Worm (Caenorhabditis elegans) whole organism, early embryonic: Measurements from ENCODE around the gene sel-11.

Experiments
- B0310.2 ChIP-seq: sonication (generic microtip); optimal IDR thresholded peaks from 2 replicates; lab custom pipeline; 2016; ENCODE audit warnings: mild to moderate bottlenecking, missing genetic modification characterization, missing compliant biosample characterization
- F13C5.2 ChIP-seq: sonication (generic microtip); optimal IDR thresholded peaks from 2 replicates; lab custom pipeline; 2017; ENCODE audit warnings: mild to moderate bottlenecking, missing genetic modification characterization, inconsistent platforms, missing compliant biosample characterization
- aly-1 ChIP-seq: sonication (generic microtip); optimal IDR thresholded peaks from 2 replicates; lab custom pipeline; 2016; ENCODE audit warnings: missing genetic modification characterization, missing compliant biosample characterization
- ama-1 ChIP-seq: fragments of 150-350 bp; optimal IDR thresholded peaks from 2 replicates; lab custom pipeline; 2014
- ceh-13 ChIP-seq: fragments of 200-800 bp; sonication (Bioruptor generic); optimal IDR thresholded peaks from 2 replicates; lab custom pipeline; 2018; ENCODE audit warnings: mild to moderate bottlenecking, missing genetic modification characterization, missing compliant biosample characterization
- ceh-36 ChIP-seq: sonication (generic microtip); optimal IDR thresholded peaks from 2 replicates; lab custom pipeline; 2016; ENCODE audit warnings: missing genetic modification characterization, inconsistent platforms, missing compliant biosample characterization
- ets-7 ChIP-seq: sonication (generic microtip); optimal IDR thresholded peaks from 2 replicates; lab custom pipeline; 2016; ENCODE audit warnings: missing genotype, missing genetic modification characterization, missing compliant biosample characterization
- flt-1 ChIP-seq: fragments of 200-800 bp; sonication (Bioruptor generic); IDR thresholded peaks from 2 replicates; pipeline ENCODE4 v1.3.6; 2022; ENCODE audit warnings: missing genetic modification characterization, missing compliant biosample characterization
- hmbx-1 ChIP-seq: sonication (generic microtip); optimal IDR thresholded peaks from 2 replicates; lab custom pipeline; 2016; ENCODE audit warnings: mild to moderate bottlenecking, missing genetic modification characterization, missing compliant biosample characterization
- hmg-4 ChIP-seq: fragments of 200-800 bp; sonication (Bioruptor generic); optimal IDR thresholded peaks from 2 replicates; lab custom pipeline; 2018; ENCODE audit warnings: mild to moderate bottlenecking, missing genetic modification characterization, missing compliant biosample characterization
- hnd-1 ChIP-seq: sonication (generic microtip); optimal IDR thresholded peaks from 2 replicates; lab custom pipeline; 2016; ENCODE audit warnings: missing genetic modification characterization, missing compliant biosample characterization
- pes-1 ChIP-seq: fragments of 200-800 bp; sonication (Bioruptor generic); IDR thresholded peaks from 2 replicates; pipeline ENCODE4 v1.3.6; 2022; ENCODE audit warnings: missing genetic modification reagents, missing genetic modification characterization, missing compliant biosample characterization
- scrt-1 ChIP-seq: fragments of 200-800 bp; sonication (Bioruptor generic); IDR thresholded peaks from 2 replicates; pipeline ENCODE4 v1.3.6; 2022; ENCODE audit warnings: missing genetic modification characterization, missing compliant biosample characterization
- sea-1 ChIP-seq: fragments of 200-800 bp; sonication (Bioruptor generic); conservative IDR thresholded peaks from 2 replicates; pipeline ENCODE4 v1.3.6; 2022; ENCODE audit warnings: missing genetic modification characterization, missing compliant biosample characterization
- tbx-11 ChIP-seq: fragments of 200-800 bp; sonication (Bioruptor generic); IDR thresholded peaks from 2 replicates; pipeline ENCODE4 v1.3.6; 2022; ENCODE audit warnings: missing genetic modification characterization, missing compliant biosample characterization
- tbx-37 ChIP-seq: fragments of 200-800 bp; sonication (Bioruptor generic); conservative IDR thresholded peaks from 2 replicates; pipeline ENCODE4 v1.3.6; 2022; ENCODE audit warnings: missing genetic modification reagents, missing genetic modification characterization, missing compliant biosample characterization
- tra-4 ChIP-seq: sonication (generic microtip); optimal IDR thresholded peaks from 2 replicates; lab custom pipeline; 2017; ENCODE audit warnings: missing genetic modification characterization, missing compliant biosample characterization

sel-11 gene

DNA sequence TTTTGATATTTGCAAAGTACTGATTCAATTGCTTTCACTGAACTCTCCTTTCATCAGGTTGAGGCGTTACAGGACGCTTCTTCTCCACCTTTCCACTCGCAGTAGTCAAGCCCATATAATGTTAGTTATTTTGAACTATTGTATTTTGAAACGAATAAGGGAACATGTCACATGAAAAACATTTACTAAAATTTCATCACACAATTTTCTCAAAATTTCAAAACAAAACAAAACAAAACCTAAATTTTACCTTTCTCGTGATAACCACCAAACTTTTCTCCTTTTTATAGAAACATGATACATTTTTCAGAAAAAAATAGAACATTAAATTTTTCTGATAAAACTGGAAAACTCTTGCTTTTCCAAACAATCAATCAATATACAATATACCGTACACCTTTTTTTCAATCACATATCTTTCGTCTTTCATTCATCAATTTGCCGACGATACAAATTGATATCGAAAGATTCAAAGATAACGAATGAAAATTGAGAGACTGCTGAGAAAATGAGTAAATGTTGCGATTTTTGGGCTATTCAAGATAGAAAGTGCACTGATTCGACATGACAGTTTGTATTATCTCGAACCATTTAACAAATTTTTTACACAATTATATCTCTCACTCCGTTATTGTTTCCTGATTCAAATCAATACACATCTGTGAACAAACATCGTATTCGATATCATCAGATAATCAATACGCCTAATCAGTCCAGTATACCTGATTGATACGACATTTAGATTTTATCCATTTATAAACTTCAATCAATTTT, 34.1 kb downstream of the sel-11 start:
- TF ChIP-seq ama-1 (no peak), pes-1 (no peak)

DNA sequence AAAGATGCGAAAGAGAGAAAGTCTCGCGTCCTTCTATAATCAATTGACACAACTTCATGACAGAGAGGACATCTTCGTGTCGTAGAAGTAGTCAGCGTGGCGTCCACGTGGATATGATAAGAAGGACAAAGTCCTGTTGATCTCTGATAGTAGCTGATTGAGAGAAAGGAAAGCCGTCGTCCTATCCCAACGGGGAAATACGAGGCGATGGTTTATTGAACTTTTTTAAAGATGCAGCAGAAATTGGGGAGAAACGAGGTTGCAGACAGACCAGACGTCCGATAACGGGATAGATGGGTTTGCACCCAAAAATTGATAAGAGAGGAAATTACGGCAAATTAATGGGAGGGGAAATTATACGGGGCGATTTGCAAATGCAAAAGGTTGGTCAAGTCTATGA, 35.4 kb downstream of the sel-11 start:
- no peak for TF ChIP-seq ets-7 (tag; lab: Kevin White, UChicago)
- TF ChIP-seq hmbx-1 (tag; lab: Kevin White, UChicago) = no peak
- no peak for TF ChIP-seq ceh-13 (GFP tag; lab: Kevin White, UChicago)
- no peak for TF ChIP-seq F13C5.2 (tag; lab: Kevin White, UChicago)
- TF ChIP-seq pes-1 = no peak
- no peak for TF ChIP-seq hmg-4 (GFP tag; lab: Kevin White, UChicago)
- no peak for TF ChIP-seq B0310.2
- no peak for TF ChIP-seq ceh-36 (tag; lab: Kevin White, UChicago)
- no peak for TF ChIP-seq hnd-1 (tag; lab: Kevin White, UChicago)
- no peak for TF ChIP-seq aly-1 (tag; lab: Kevin White, UChicago)
- TF ChIP-seq flt-1 (GFP tag; lab: Robert Waterston, UW) = no peak
- TF ChIP-seq tbx-37 (GFP tag; lab: Robert Waterston, UW) = no peak
- TF ChIP-seq sea-1 = no peak
- no peak for TF ChIP-seq tra-4 (tag; lab: Kevin White, UChicago)
- no peak for TF ChIP-seq ama-1
- no peak for TF ChIP-seq scrt-1 (GFP tag; lab: Robert Waterston, UW)
- no peak for TF ChIP-seq tbx-11 (GFP tag; lab: Robert Waterston, UW)

ce11 chrV:11803518-11803994, 36.4 kb downstream of the sel-11 start:
- TF ChIP-seq ama-1 (no peak), tbx-37 (GFP tag; lab: Robert Waterston, UW) (no peak), sea-1 (no peak), ceh-36 (tag; lab: Kevin White, UChicago) (no peak), tra-4 (tag; lab: Kevin White, UChicago) (no peak), aly-1 (tag; lab: Kevin White, UChicago) (no peak), ceh-13 (GFP tag; lab: Kevin White, UChicago) (no peak), pes-1 (no peak), hmg-4 (GFP tag; lab: Kevin White, UChicago) (no peak), hmbx-1 (tag; lab: Kevin White, UChicago) (no peak), flt-1 (GFP tag; lab: Robert Waterston, UW) (no peak), ets-7 (tag; lab: Kevin White, UChicago) (no peak)

- TF ChIP-seq aly-1 (tag; lab: Kevin White, UChicago) = no peak
- TF ChIP-seq hmg-4 (GFP tag; lab: Kevin White, UChicago) = no peak
- no peak for TF ChIP-seq ceh-36 (tag; lab: Kevin White, UChicago)
- TF ChIP-seq ceh-13 (GFP tag; lab: Kevin White, UChicago) = no peak
- TF ChIP-seq flt-1 (GFP tag; lab: Robert Waterston, UW) = no peak
- no peak for TF ChIP-seq scrt-1 (GFP tag; lab: Robert Waterston, UW)
- TF ChIP-seq hmbx-1 (tag; lab: Kevin White, UChicago) = no peak
- TF ChIP-seq sea-1 = no peak
- no peak for TF ChIP-seq ama-1
- TF ChIP-seq tbx-37 (GFP tag; lab: Robert Waterston, UW) = no peak
- TF ChIP-seq tbx-11 (GFP tag; lab: Robert Waterston, UW) = no peak
- no peak for TF ChIP-seq B0310.2
- no peak for TF ChIP-seq pes-1
- TF ChIP-seq F13C5.2 (tag; lab: Kevin White, UChicago) = no peak
- no peak for TF ChIP-seq hnd-1 (tag; lab: Kevin White, UChicago)
- no peak for TF ChIP-seq ets-7 (tag; lab: Kevin White, UChicago)
- TF ChIP-seq tra-4 (tag; lab: Kevin White, UChicago) = no peak
Measured at ce11 chrV:11809935-11810334, 42.8 kb downstream of the sel-11 start.

DNA sequence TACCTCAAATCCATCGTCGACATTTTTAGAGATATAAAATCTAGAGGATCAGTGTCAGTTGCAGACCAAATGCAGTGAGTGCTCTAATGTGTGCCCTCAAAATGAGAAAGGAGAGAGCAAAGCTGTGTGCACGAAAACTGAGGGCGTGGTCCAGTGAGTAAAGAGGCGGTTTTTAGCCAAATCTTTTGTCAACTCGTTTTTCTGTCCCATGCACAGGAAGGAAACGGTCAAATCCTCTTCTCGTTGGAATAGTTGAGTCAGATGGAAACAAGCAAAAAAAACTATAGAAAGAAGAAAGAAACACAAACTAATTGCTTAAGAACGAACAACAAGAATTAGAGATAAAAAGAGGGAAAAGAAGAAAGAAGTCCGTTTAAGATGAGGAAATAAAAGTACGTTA, 44.8 kb downstream of the sel-11 start, which contains the start of gene D2023.3:
D2023.3 (minus strand) TSS at position 101 of the 400 bp plus-strand sequence.
- TF ChIP-seq ceh-13 (GFP tag; lab: Kevin White, UChicago) (no peak), F13C5.2 (tag; lab: Kevin White, UChicago) (no peak), ceh-36 (tag; lab: Kevin White, UChicago) (no peak), aly-1 (tag; lab: Kevin White, UChicago) (no peak), flt-1 (GFP tag; lab: Robert Waterston, UW) (no peak), tbx-11 (GFP tag; lab: Robert Waterston, UW) (no peak), ets-7 (tag; lab: Kevin White, UChicago) (no peak), pes-1 (no peak), B0310.2 (no peak), scrt-1 (GFP tag; lab: Robert Waterston, UW) (no peak), tbx-37 (GFP tag; lab: Robert Waterston, UW) (no peak), ama-1 (no peak), hnd-1 (tag; lab: Kevin White, UChicago) (no peak)

DNA sequence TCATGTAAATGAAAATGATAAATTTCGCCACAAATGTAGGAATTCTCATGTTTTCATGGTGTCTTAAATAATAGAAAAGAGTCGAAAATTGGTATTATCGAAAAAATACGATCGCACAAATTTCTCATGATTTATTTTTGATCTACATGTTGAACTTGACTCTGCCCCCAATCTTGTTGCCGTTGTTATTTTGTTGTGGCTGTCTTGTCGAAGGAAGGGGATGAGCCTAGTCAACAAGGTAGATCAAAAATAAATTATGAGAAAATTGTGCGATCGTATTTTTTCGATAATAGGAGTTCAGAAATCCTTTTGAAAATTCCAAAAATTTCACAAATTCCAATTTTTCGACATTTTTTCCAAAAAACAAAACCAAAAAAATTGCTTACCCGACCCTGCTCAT, 48.4 kb downstream of the sel-11 start:
- no peak for TF ChIP-seq flt-1 (GFP tag; lab: Robert Waterston, UW)
- TF ChIP-seq F13C5.2 (tag; lab: Kevin White, UChicago) = no peak
- no peak for TF ChIP-seq scrt-1 (GFP tag; lab: Robert Waterston, UW)
- no peak for TF ChIP-seq sea-1
- no peak for TF ChIP-seq tra-4 (tag; lab: Kevin White, UChicago)
- no peak for TF ChIP-seq ceh-13 (GFP tag; lab: Kevin White, UChicago)
- no peak for TF ChIP-seq ets-7 (tag; lab: Kevin White, UChicago)

- TF ChIP-seq ceh-13 (GFP tag; lab: Kevin White, UChicago) (no peak), hnd-1 (tag; lab: Kevin White, UChicago) (no peak), pes-1 (no peak), hmg-4 (GFP tag; lab: Kevin White, UChicago) (no peak), aly-1 (tag; lab: Kevin White, UChicago) (no peak), tbx-11 (GFP tag; lab: Robert Waterston, UW) (no peak), sea-1 (no peak), hmbx-1 (tag; lab: Kevin White, UChicago) (no peak), ama-1 (no peak), B0310.2 (no peak), tra-4 (tag; lab: Kevin White, UChicago) (no peak), F13C5.2 (tag; lab: Kevin White, UChicago) (no peak), scrt-1 (GFP tag; lab: Robert Waterston, UW) (no peak), tbx-37 (GFP tag; lab: Robert Waterston, UW) (no peak), ets-7 (tag; lab: Kevin White, UChicago) (no peak)
Measured at ce11 chrV:11817263-11817726, 50.2 kb downstream of the sel-11 start.
